Fruit fly (Drosophila melanogaster): ENCODE measurements around the gene CG17078.
A peak's percentile ranks its signal among the peaks of the same experiment; 100 is the strongest.

The CG17078 gene

DNA sequence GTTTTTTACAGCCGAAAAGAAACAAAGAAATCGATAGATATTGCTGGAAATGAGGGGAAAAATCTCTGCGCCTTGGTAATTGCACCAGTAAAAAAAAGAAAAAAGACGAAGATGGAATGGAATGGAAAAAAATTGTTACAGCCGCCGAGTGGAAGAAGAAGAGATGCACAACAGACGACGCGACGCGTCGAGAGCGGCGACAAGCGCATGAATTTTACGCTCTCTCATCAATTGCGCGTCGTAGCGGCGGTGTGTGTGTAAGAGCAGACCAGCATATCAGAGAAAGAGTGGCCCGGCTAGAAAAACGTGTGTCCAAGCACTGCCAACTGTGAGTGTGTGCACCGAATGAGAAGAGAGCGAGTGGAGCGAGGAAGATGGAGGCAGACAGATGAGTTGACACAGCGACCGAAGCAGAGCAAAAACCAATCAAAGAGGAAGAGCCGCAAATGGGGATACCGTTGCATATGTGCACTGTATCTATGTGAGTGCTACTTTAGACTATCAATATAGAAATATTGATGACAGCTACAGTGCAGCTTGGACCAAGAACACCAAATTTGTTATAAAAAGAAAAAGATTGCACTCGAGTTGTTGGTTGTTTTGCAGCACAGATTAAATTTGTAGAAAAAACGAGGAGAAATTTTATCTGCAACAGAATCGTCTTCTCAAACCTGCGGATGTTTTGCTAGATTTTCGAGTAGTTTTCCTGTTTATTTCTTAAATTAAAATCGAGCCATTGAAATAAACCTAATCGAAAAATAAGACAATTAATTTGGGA lies 28.8 kb downstream of the CG17078 start (continued):
- no peak for TF ChIP-seq nerfin-2 (GFP tag; IDR thresholded peaks at IDR 0.05; ENCODE audit: partially characterized antibody)
- no peak for TF ChIP-seq C15 (GFP tag; IDR thresholded peaks at IDR 0.05)
- TF ChIP-seq CG16815 (GFP tag; optimal IDR thresholded peaks at IDR 0.05), result no peak
- no peak for TF ChIP-seq dysf (GFP tag; IDR thresholded peaks at IDR 0.05)
- TF ChIP-seq MTF-1 (GFP tag; optimal IDR thresholded peaks at IDR 0.05; ENCODE audit: borderline replicate concordance), result no peak
- TF ChIP-seq CG33557 (GFP tag; optimal IDR thresholded peaks at IDR 0.05), result no peak
- TF ChIP-seq twi (tag; optimal IDR thresholded peaks at IDR 0.05), result no peak
- no peak for TF ChIP-seq eyg (GFP tag; optimal IDR thresholded peaks at IDR 0.05)
- no peak for TF ChIP-seq hb (GFP tag; IDR thresholded peaks at IDR 0.05; ENCODE audit: partially characterized antibody)
- TF ChIP-seq CG10654 (GFP tag; optimal IDR thresholded peaks at IDR 0.05), result no peak
- TF ChIP-seq chinmo (GFP tag; IDR thresholded peaks at IDR 0.05; ENCODE audit: partially characterized antibody), result peak; percentile 96; the same call in 3 of the 4 replicates
- no peak for TF ChIP-seq lov (optimal IDR thresholded peaks at IDR 0.05)
- 0 out of 3 replicates have a peak, but pooled peaks have one; percentile 14 for TF ChIP-seq lov (GFP tag; IDR thresholded peaks at IDR 0.05)
- no peak for TF ChIP-seq h (optimal IDR thresholded peaks at IDR 0.05)
- TF ChIP-seq zfh2 (GFP tag; optimal IDR thresholded peaks at IDR 0.05), result no peak
- TF ChIP-seq CG18764 (GFP tag; optimal IDR thresholded peaks at IDR 0.05), result no peak
- TF ChIP-seq shn (GFP tag; optimal IDR thresholded peaks at IDR 0.05), result no peak
- no peak for TF ChIP-seq bowl (GFP tag; IDR thresholded peaks at IDR 0.05)
- TF ChIP-seq ash1 (GFP tag; optimal IDR thresholded peaks at IDR 0.05), result no peak
- TF ChIP-seq CG4707 (GFP tag; optimal IDR thresholded peaks at IDR 0.05), result no peak
- TF ChIP-seq dan (GFP tag; IDR thresholded peaks at IDR 0.05), result no peak
- TF ChIP-seq CG1647 (GFP tag; optimal IDR thresholded peaks at IDR 0.05), result no peak
- no peak for TF ChIP-seq D19A (tag; optimal IDR thresholded peaks at IDR 0.05)
- peak; percentile 7 for TF ChIP-seq CG15514 (GFP tag; optimal IDR thresholded peaks at IDR 0.05)
- no peak for TF ChIP-seq CG9727 (GFP tag; optimal IDR thresholded peaks at IDR 0.05)
- TF ChIP-seq ATbp (GFP tag; optimal IDR thresholded peaks at IDR 0.05), result no peak
- TF ChIP-seq CG34422 (GFP tag; IDR thresholded peaks at IDR 0.05), result no peak; the same call in 2 of the 3 replicates
- TF ChIP-seq Oli (tag; optimal IDR thresholded peaks at IDR 0.05), result no peak
- TF ChIP-seq CG2678 (tag; optimal IDR thresholded peaks at IDR 0.05), result no peak
- TF ChIP-seq Hsf (GFP tag; optimal IDR thresholded peaks at IDR 0.05), result no peak
- TF ChIP-seq fd3F (GFP tag; optimal IDR thresholded peaks at IDR 0.05), result no peak
- TF ChIP-seq amos (GFP tag; IDR thresholded peaks at IDR 0.05; ENCODE audit: partially characterized antibody), result no peak
- TF ChIP-seq Rx (GFP tag; IDR thresholded peaks at IDR 0.05), result no peak
- TF ChIP-seq Dip3 (GFP tag; optimal IDR thresholded peaks at IDR 0.05), result no peak
- peak; percentile 60 for TF ChIP-seq sd (tag; optimal IDR thresholded peaks at IDR 0.05)
- peak; percentile 21 for TF ChIP-seq HmgD (GFP tag; optimal IDR thresholded peaks at IDR 0.05)
- TF ChIP-seq Nf-YC (tag; optimal IDR thresholded peaks at IDR 0.05), result peak; percentile 25
- no peak for TF ChIP-seq dati (GFP tag; IDR thresholded peaks at IDR 0.05)
- no peak for TF ChIP-seq salm (tag; optimal IDR thresholded peaks at IDR 0.05)
- TF ChIP-seq NK7.1 (GFP tag; optimal IDR thresholded peaks at IDR 0.05), result no peak
- TF ChIP-seq BEAF-32 (GFP tag; optimal IDR thresholded peaks at IDR 0.05), result no peak
- TF ChIP-seq sens (GFP tag), result peak; percentile 87
- TF ChIP-seq Dbx (GFP tag; IDR thresholded peaks at IDR 0.05), result no peak
- TF ChIP-seq Fer1 (GFP tag; optimal IDR thresholded peaks at IDR 0.05), result peak; percentile 18
- no peak for TF ChIP-seq CG15011 (GFP tag; optimal IDR thresholded peaks at IDR 0.05)
- peak; percentile 42 for TF ChIP-seq Sox102F (GFP tag; optimal IDR thresholded peaks at IDR 0.05)
- no peak for TF ChIP-seq HLH3B (GFP tag; IDR thresholded peaks at IDR 0.05)
- no peak for TF ChIP-seq tin (GFP tag; optimal IDR thresholded peaks at IDR 0.05)
- TF ChIP-seq klu (GFP tag; IDR thresholded peaks at IDR 0.05), result no peak
